Fruit fly (Drosophila melanogaster): ENCODE data around the gene eIF4EHP.
A peak's percentile ranks its signal among the peaks of the same experiment; 100 is the strongest.

The eIF4EHP gene

DNA sequence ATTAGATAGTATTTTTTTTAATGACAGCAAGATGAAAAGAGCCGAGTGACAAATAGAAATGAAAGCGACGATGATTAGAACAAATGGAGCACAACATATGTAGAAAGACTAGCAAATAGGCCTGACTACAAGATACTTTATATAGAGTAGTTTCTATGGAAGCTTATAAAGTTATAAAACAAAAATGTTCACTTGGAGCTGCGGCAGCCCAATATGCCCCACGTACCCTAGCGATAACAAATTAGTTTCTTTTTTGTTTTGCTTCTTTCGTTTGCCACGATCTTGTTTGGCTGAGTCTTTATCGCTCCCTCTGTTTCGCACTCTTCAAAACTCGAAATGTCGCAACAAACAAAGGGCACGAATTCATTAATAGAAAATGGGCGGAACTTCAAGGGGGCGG lies 8.0 kb downstream of the eIF4EHP start:
- TF ChIP-seq Myc (optimal IDR thresholded peaks at IDR 0.05) = no peak
- peak; percentile 62 for TF ChIP-seq psq (GFP tag; optimal IDR thresholded peaks at IDR 0.05)
- no peak for TF ChIP-seq ey (GFP tag; optimal IDR thresholded peaks at IDR 0.05)
- no peak for TF ChIP-seq Vsx2 (GFP tag; optimal IDR thresholded peaks at IDR 0.05; ENCODE audit: partially characterized antibody)
- TF ChIP-seq HLH106 (tag; optimal IDR thresholded peaks at IDR 0.05) = no peak

DNA sequence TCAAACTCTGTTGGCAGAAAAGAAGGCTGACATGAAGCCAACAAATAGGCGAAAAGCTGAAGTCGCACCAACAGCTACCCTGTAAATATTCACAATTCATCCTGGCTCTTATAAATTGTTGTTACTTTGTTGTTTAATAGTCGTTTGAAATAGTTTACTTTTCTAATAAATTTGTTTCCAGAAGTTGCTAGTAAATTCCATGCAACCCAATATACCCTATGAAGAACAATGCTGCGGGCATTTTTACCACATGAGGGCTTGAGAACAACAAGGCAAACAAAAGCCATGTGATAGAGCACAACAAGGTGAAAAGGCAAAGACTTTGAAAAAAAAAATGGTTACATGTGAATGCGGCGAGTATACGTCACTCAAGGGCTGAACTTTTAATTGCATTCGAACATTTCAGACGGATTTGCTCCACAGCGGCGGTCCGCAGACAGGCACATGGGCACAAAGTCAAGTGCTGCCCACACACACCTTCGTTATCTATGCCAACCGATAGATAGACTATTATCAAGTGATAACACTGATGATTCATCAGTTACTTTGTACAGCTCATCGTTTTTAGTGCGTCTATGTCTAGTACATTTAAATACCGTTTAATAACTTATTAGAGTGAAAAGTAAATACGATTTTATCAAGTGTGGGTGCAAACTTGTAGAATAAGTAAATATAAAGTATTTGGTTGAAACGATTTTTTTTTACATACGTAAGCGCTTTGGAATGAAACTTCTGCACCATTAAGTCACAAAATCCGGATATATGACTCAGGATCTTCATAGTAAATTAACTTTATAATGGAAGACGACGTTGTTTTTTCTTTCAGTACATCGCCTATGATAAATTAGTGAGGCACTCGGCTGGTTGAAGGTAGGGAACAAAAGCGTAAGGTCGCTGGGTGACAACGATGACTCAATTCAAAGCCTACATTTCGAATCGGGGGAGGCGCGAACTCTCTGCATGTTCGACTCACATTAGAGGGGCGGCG lies 9.4 kb downstream of the eIF4EHP start:
- TF ChIP-seq Hr83 (GFP tag; optimal IDR thresholded peaks at IDR 0.05; ENCODE audit: poor library complexity, severe bottlenecking) (no peak), CG32264 (GFP tag; optimal IDR thresholded peaks at IDR 0.05) (peak; percentile 39), dmrt93B (GFP tag; optimal IDR thresholded peaks at IDR 0.05) (peak; percentile 43), Hr78 (GFP tag; optimal IDR thresholded peaks at IDR 0.05) (no peak), woc (GFP tag; optimal IDR thresholded peaks at IDR 0.05) (peak; percentile 60), sage (GFP tag; optimal IDR thresholded peaks at IDR 0.05) (no peak), h (GFP tag; optimal IDR thresholded peaks at IDR 0.05) (peak; percentile 81), Abd-B (GFP tag; optimal IDR thresholded peaks at IDR 0.05) (no peak), ey (GFP tag; optimal IDR thresholded peaks at IDR 0.05) (peak; percentile 80), HLH106 (tag; optimal IDR thresholded peaks at IDR 0.05) (peak; percentile 55), rgr (GFP tag; optimal IDR thresholded peaks at IDR 0.05) (peak; percentile 81), lola (GFP tag; optimal IDR thresholded peaks at IDR 0.05) (no peak), sv (GFP tag; optimal IDR thresholded peaks at IDR 0.05) (peak; percentile 83), tai (GFP tag; optimal IDR thresholded peaks at IDR 0.05) (peak; percentile 26), Sp1 (GFP tag; optimal IDR thresholded peaks at IDR 0.05) (peak; percentile 49), foxo (GFP tag; optimal IDR thresholded peaks at IDR 0.05) (peak; percentile 5 to 76), jim (GFP tag; optimal IDR thresholded peaks at IDR 0.05) (no peak), Hnf4 (GFP tag; optimal IDR thresholded peaks at IDR 0.05) (peak; percentile 5), brk (GFP tag; optimal IDR thresholded peaks at IDR 0.05) (no peak), psq (GFP tag; optimal IDR thresholded peaks at IDR 0.05) (peak; percentile 62), CrebA (GFP tag; optimal IDR thresholded peaks at IDR 0.05; ENCODE audit: borderline replicate concordance) (no peak), OdsH (GFP tag; optimal IDR thresholded peaks at IDR 0.05) (peak; percentile 75), dl (GFP tag; optimal IDR thresholded peaks at IDR 0.05; ENCODE audit: insufficient read depth in 1 of 2, partially characterized antibody in 2 of 2) (no peak), br (GFP tag; optimal IDR thresholded peaks at IDR 0.05) (peak; percentile 73), pan (optimal IDR thresholded peaks at IDR 0.05) (peak; percentile 31), Vsx2 (GFP tag; optimal IDR thresholded peaks at IDR 0.05; ENCODE audit: partially characterized antibody) (no peak), fru (GFP tag; optimal IDR thresholded peaks at IDR 0.05) (peak; percentile 70)

DNA sequence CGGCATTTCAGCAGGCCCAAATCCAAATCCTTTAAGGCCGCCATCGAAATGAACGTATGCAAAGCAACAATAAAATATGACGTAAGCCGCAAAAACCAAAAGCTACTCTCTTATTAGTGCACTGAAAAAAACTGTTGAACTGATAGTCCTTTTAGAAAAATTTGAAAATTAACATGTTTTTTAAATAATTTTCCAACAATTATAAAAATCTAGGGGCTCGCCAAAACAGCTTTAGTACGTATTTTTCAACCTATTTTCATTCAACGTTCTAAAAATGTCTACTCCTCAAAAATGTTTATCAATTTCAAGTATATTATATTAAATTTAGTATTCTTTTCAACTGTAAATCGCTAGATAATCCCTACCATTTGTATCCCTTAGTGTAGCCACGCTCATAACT lies 15.3 kb downstream of the eIF4EHP start:
- TF ChIP-seq dl (GFP tag; optimal IDR thresholded peaks at IDR 0.05; ENCODE audit: insufficient read depth in 1 of 2, partially characterized antibody in 2 of 2) = no peak
- TF ChIP-seq sage (GFP tag; optimal IDR thresholded peaks at IDR 0.05) = no peak
- no peak for TF ChIP-seq Sp1 (GFP tag; optimal IDR thresholded peaks at IDR 0.05)
- no peak for TF ChIP-seq Dfd (GFP tag; optimal IDR thresholded peaks at IDR 0.05)
- no peak for TF ChIP-seq woc (GFP tag; optimal IDR thresholded peaks at IDR 0.05)
- no peak for TF ChIP-seq ey (GFP tag; optimal IDR thresholded peaks at IDR 0.05)
- no peak for TF ChIP-seq Dif (GFP tag; optimal IDR thresholded peaks at IDR 0.05; ENCODE audit: partially characterized antibody)
- no peak for TF ChIP-seq Abd-B (GFP tag; optimal IDR thresholded peaks at IDR 0.05)
- no peak for TF ChIP-seq OdsH (GFP tag; optimal IDR thresholded peaks at IDR 0.05)
- no peak for TF ChIP-seq CG9705 (GFP tag; optimal IDR thresholded peaks at IDR 0.05)
- no peak for TF ChIP-seq fru (GFP tag; optimal IDR thresholded peaks at IDR 0.05)
- TF ChIP-seq dmrt93B (GFP tag; optimal IDR thresholded peaks at IDR 0.05) = no peak
- no peak for TF ChIP-seq pan (optimal IDR thresholded peaks at IDR 0.05)

DNA sequence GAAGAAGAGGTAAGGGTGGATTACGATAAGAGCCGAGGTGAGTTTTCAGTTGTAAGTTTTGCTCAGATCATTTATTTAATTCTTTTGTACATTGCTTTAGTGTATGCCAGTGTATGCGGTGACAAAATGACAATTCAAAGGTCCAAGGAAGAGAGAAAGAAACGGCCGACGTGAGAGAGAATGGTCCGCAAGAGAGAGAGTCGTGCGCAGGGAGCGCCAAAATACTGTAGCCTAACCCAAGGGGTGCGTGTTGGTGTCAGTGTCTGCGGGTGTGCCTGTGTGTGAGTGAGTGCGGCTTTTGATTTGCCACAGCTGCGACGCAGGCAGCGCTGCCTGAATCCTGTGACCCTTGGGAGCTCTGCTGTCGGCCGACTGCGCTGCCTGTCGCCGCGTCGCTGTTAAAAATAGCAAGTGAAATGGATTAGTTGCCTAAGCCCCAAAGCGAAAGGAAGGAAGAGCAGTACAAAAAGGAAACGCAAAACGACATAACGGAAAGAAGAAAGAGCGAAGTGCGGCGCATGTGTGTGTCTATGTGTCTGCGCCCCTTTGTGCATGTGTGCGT lies 16.1 kb downstream of the eIF4EHP start:
- TF ChIP-seq psq (GFP tag; optimal IDR thresholded peaks at IDR 0.05) = peak; percentile 61
- TF ChIP-seq brk (GFP tag; optimal IDR thresholded peaks at IDR 0.05) = no peak
- TF ChIP-seq Jra (GFP tag; optimal IDR thresholded peaks at IDR 0.05) = no peak
- no peak for TF ChIP-seq fru (GFP tag; optimal IDR thresholded peaks at IDR 0.05)
- no peak for TF ChIP-seq foxo (GFP tag; optimal IDR thresholded peaks at IDR 0.05)
- no peak for TF ChIP-seq CG32264 (GFP tag; optimal IDR thresholded peaks at IDR 0.05)
- TF ChIP-seq lola (GFP tag; optimal IDR thresholded peaks at IDR 0.05) = no peak
